Fruit fly (Drosophila melanogaster) whole organism, embryonic: ENCODE results near the gene BBIP1.

Experiments used
- Awh ChIP-seq: fragments of 200-800 bp; sonication (Bioruptor generic); IDR thresholded peaks from 2 replicates; pipeline ENCODE4, ENCODE4 v1.3.6; 2022; ENCODE audit warnings: missing biosample characterization, missing genetic modification characterization
- CG11093 ChIP-seq: fragments of 200-800 bp; sonication (Bioruptor generic); IDR thresholded peaks from 3 replicates; pipeline ENCODE4 v1.3.6; 2022; ENCODE audit warnings: missing biosample characterization, missing genetic modification characterization
- CG12659 ChIP-seq: fragments of 200-800 bp; sonication (Bioruptor generic); optimal IDR thresholded peaks from 3 replicates; lab custom pipeline; 2017; ENCODE audit warnings: mild to moderate bottlenecking, missing biosample characterization, missing genetic modification reagents, missing genetic modification characterization
- CG13424 ChIP-seq: fragments of 200-800 bp; sonication (Bioruptor generic); optimal IDR thresholded peaks from 2 replicates; lab custom pipeline; 2019; ENCODE audit warnings: missing biosample characterization, mild to moderate bottlenecking, missing genetic modification characterization, moderate library complexity
- CG15514 ChIP-seq: fragments of 200-800 bp; sonication (Bioruptor generic); optimal IDR thresholded peaks from 3 replicates; lab custom pipeline; 2017; ENCODE audit warnings: missing biosample characterization, missing genetic modification characterization, mild to moderate bottlenecking, moderate library complexity, missing genetic modification reagents
- CG1602 ChIP-seq: fragments of 200-800 bp; sonication (Bioruptor generic); optimal IDR thresholded peaks from 3 replicates; lab custom pipeline; 2016; ENCODE audit warnings: missing biosample characterization, missing genetic modification characterization
- CG17385 ChIP-seq: fragments of 200-800 bp; sonication (Bioruptor generic); optimal IDR thresholded peaks from 3 replicates; lab custom pipeline; 2018; ENCODE audit warnings: missing biosample characterization, mild to moderate bottlenecking, missing genetic modification characterization
- CG18619 ChIP-seq: fragments of 200-800 bp; sonication (Bioruptor generic); optimal IDR thresholded peaks from 3 replicates; lab custom pipeline; 2017; ENCODE audit warnings: missing biosample characterization, mild to moderate bottlenecking, missing genetic modification characterization
- CG2120 ChIP-seq: fragments of 200-800 bp; sonication (Bioruptor generic); optimal IDR thresholded peaks from 3 replicates; lab custom pipeline; 2016; ENCODE audit warnings: missing biosample characterization, missing genetic modification characterization
- CG30431 ChIP-seq: fragments of 200-800 bp; sonication (Bioruptor generic); optimal IDR thresholded peaks from 2 replicates; lab custom pipeline; 2017; ENCODE audit warnings: missing biosample characterization, missing genetic modification characterization
- CG3407 ChIP-seq: fragments of 200-800 bp; sonication (Bioruptor generic); optimal IDR thresholded peaks from 2 replicates; lab custom pipeline; 2018; ENCODE audit warnings: missing biosample characterization, mild to moderate bottlenecking, missing genetic modification characterization
- CG34376 ChIP-seq: fragments of 200-800 bp; sonication (Bioruptor generic); optimal IDR thresholded peaks from 2 replicates; lab custom pipeline; 2018; ENCODE audit warnings: missing biosample characterization, mild to moderate bottlenecking, missing genetic modification characterization
- CG34422 ChIP-seq: fragments of 200-800 bp; sonication (Bioruptor generic); IDR thresholded peaks from 3 replicates; pipeline ENCODE4 v1.3.6; 2022; ENCODE audit warnings: missing biosample characterization, missing genetic modification characterization
- CG6175 ChIP-seq: fragments of 200-800 bp; sonication (Bioruptor generic); IDR thresholded peaks from 3 replicates; pipeline ENCODE4 v1.3.6; 2022; ENCODE audit warnings: missing biosample characterization, missing genetic modification characterization
- CG8089 ChIP-seq: fragments of 200-800 bp; sonication (Bioruptor generic); optimal IDR thresholded peaks from 3 replicates; lab custom pipeline; 2016; ENCODE audit warnings: missing biosample characterization, missing genetic modification characterization
- CG8281 ChIP-seq: fragments of 200-800 bp; sonication (Bioruptor generic); optimal IDR thresholded peaks from 2 replicates; lab custom pipeline; 2018; ENCODE audit warnings: missing biosample characterization, mild to moderate bottlenecking, missing genetic modification characterization, moderate library complexity
- Dek ChIP-seq: fragments of 200-800 bp; sonication (Bioruptor generic); optimal IDR thresholded peaks from 3 replicates; lab custom pipeline; 2019; ENCODE audit warnings: missing biosample characterization, mild to moderate bottlenecking, missing genetic modification characterization, moderate library complexity
- HLH3B ChIP-seq: fragments of 200-800 bp; sonication (Bioruptor generic); IDR thresholded peaks from 2 replicates; pipeline ENCODE4 v1.3.6; 2022; ENCODE audit warnings: missing biosample characterization, missing genetic modification characterization
- Med ChIP-seq: fragments of 200-800 bp; sonication (Bioruptor generic); peaks from one replicate; lab custom pipeline; 2016; ENCODE audit warnings: missing biosample characterization, missing genetic modification characterization, mild to moderate bottlenecking, inconsistent platforms, moderate library complexity
- Mrtf ChIP-seq: fragments of 200-800 bp; sonication (Bioruptor generic); IDR thresholded peaks from 3 replicates; pipeline ENCODE4 v1.3.6; 2022; ENCODE audit warnings: missing biosample characterization, missing genetic modification characterization
- NC2α ChIP-seq: fragments of 200-800 bp; sonication (Bioruptor generic); optimal IDR thresholded peaks from 2 replicates; lab custom pipeline; 2016; ENCODE audit warnings: missing biosample characterization, missing genetic modification characterization
- Nf-YC ChIP-seq: fragments of 200-800 bp; optimal IDR thresholded peaks from 3 replicates; lab custom pipeline; 2019; ENCODE audit warnings: missing biosample characterization, mild to moderate bottlenecking, missing genetic modification characterization, moderate library complexity
- Pdp1 ChIP-seq, 2 experiments: fragments of 200-800 bp; sonication (Bioruptor generic); optimal IDR thresholded peaks; 3 replicates each; lab custom pipeline; 2016; ENCODE audit warnings: missing biosample characterization in 2 of 2, missing genetic modification characterization in 2 of 2, mild to moderate bottlenecking in 1 of 2, moderate library complexity in 1 of 2
- Ravus ChIP-seq: fragments of 200-800 bp; sonication (Bioruptor generic); IDR thresholded peaks from 2 replicates; pipeline ENCODE4 v1.3.6; 2022; ENCODE audit warnings: missing biosample characterization, missing genetic modification characterization
- Side ChIP-seq: fragments of 200-800 bp; sonication (Bioruptor generic); optimal IDR thresholded peaks from 2 replicates; lab custom pipeline; 2016; ENCODE audit warnings: missing biosample characterization, missing genetic modification characterization
- Sin3A ChIP-seq: fragments of >200 bp; optimal IDR thresholded peaks from 2 replicates; lab custom pipeline; 2018
- Six4 ChIP-seq: fragments of 200-800 bp; sonication (Bioruptor generic); optimal IDR thresholded peaks from 2 replicates; lab custom pipeline; 2016; ENCODE audit warnings: missing biosample characterization, missing genetic modification characterization
- Sry-β ChIP-seq: fragments of 200-800 bp; sonication (Bioruptor generic); optimal IDR thresholded peaks from 2 replicates; lab custom pipeline; 2018; ENCODE audit warnings: missing biosample characterization, mild to moderate bottlenecking, missing genetic modification characterization, moderate library complexity
- Taf1 ChIP-seq: fragments of 200-800 bp; sonication (Bioruptor generic); IDR thresholded peaks from 2 replicates; pipeline ENCODE4 v1.3.6; 2022; ENCODE audit warnings: missing biosample characterization, missing genetic modification characterization
- ase ChIP-seq: fragments of 200-800 bp; sonication (Bioruptor generic); IDR thresholded peaks from 3 replicates; pipeline ENCODE4 v1.3.6; 2022; ENCODE audit warnings: missing biosample characterization, missing genetic modification characterization
- ato ChIP-seq: fragments of 200-800 bp; sonication (Bioruptor generic); IDR thresholded peaks from 2 replicates; pipeline ENCODE4 v1.3.6; 2022; ENCODE audit warnings: missing biosample characterization, missing genetic modification characterization; ENCODE audit not compliant: partially characterized antibody
- chif ChIP-seq, 2 experiments: fragments of 200-800 bp; sonication (Bioruptor generic); optimal IDR thresholded peaks; 3 replicates each; lab custom pipeline; 2016; ENCODE audit warnings: missing biosample characterization in 2 of 2, missing genetic modification characterization in 2 of 2
- crp ChIP-seq, 2 experiments: fragments of 200-800 bp; sonication (Bioruptor generic); optimal IDR thresholded peaks; 2 replicates in 1 of 2; 3 replicates in 1 of 2; lab custom pipeline; 2017; ENCODE audit warnings: missing biosample characterization in 2 of 2, missing genetic modification characterization in 2 of 2, mild to moderate bottlenecking in 1 of 2, moderate library complexity in 1 of 2
- eve ChIP-seq, 2 experiments: fragments of >200 bp; optimal IDR thresholded peaks; 2 replicates each; lab custom pipeline; 2017; ENCODE audit warnings: missing biosample characterization in 2 of 2, missing genetic modification characterization in 2 of 2
- ewg ChIP-seq: fragments of 200-800 bp; sonication (Bioruptor generic); optimal IDR thresholded peaks from 3 replicates; lab custom pipeline; 2017; ENCODE audit warnings: mild to moderate bottlenecking, missing biosample characterization, missing genetic modification reagents, missing genetic modification characterization
- fd64A ChIP-seq: fragments of 200-800 bp; sonication (Bioruptor generic); optimal IDR thresholded peaks from 3 replicates; lab custom pipeline; 2018; ENCODE audit warnings: missing biosample characterization, mild to moderate bottlenecking, missing genetic modification characterization
- grau ChIP-seq: fragments of 200-800 bp; optimal IDR thresholded peaks from 3 replicates; lab custom pipeline; 2019; ENCODE audit warnings: missing biosample characterization, mild to moderate bottlenecking, missing genetic modification characterization, moderate library complexity
- hbn ChIP-seq: fragments of 200-800 bp; sonication (Bioruptor generic); IDR thresholded peaks from 2 replicates; pipeline ENCODE4 v1.3.6; 2022; ENCODE audit warnings: missing biosample characterization, missing genetic modification characterization; ENCODE audit not compliant: partially characterized antibody
- insv ChIP-seq, 2 experiments: fragments of 200-800 bp; sonication (Bioruptor generic); optimal IDR thresholded peaks; 3 replicates each; lab custom pipeline; 2016 to 2018; ENCODE audit warnings: missing biosample characterization in 2 of 2, missing genetic modification characterization in 2 of 2
- jigr1 ChIP-seq: fragments of 200-800 bp; sonication (Bioruptor generic); IDR thresholded peaks from 3 replicates; pipeline ENCODE4 v1.3.6; 2022; ENCODE audit warnings: missing biosample characterization, missing genetic modification characterization
- jumu ChIP-seq: fragments of 200-800 bp; sonication (Bioruptor generic); optimal IDR thresholded peaks from 3 replicates; lab custom pipeline; 2016; ENCODE audit warnings: missing biosample characterization, missing genetic modification characterization
- lbe ChIP-seq: fragments of 200-800 bp; sonication (Bioruptor generic); optimal IDR thresholded peaks from 2 replicates; lab custom pipeline; 2016; ENCODE audit warnings: missing biosample characterization, mild to moderate bottlenecking, missing genetic modification characterization
- lmd ChIP-seq: fragments of 200-800 bp; sonication (Bioruptor generic); IDR thresholded peaks from 2 replicates; pipeline ENCODE4 v1.3.6; 2022; ENCODE audit warnings: missing biosample characterization, missing genetic modification characterization
- sens ChIP-seq: fragments of 200-800 bp; sonication (Bioruptor generic); peaks from one replicate; lab custom pipeline; 2016; ENCODE audit warnings: missing biosample characterization, missing genetic modification characterization
- sim ChIP-seq: fragments of 200-800 bp; sonication (Bioruptor generic); IDR thresholded peaks from 2 replicates; pipeline ENCODE4 v1.3.6; 2022; ENCODE audit warnings: missing biosample characterization, missing genetic modification characterization
- so ChIP-seq: fragments of 200-800 bp; sonication (Bioruptor generic); IDR thresholded peaks from 3 replicates; pipeline ENCODE4 v1.3.6; 2022; ENCODE audit warnings: missing biosample characterization, missing genetic modification characterization
- tio ChIP-seq: fragments of 200-800 bp; sonication (Bioruptor generic); optimal IDR thresholded peaks from 2 replicates; lab custom pipeline; 2017; ENCODE audit warnings: missing biosample characterization, missing genetic modification characterization, inconsistent platforms
- wek ChIP-seq: fragments of 200-800 bp; sonication (Bioruptor generic); optimal IDR thresholded peaks from 3 replicates; lab custom pipeline; 2018; ENCODE audit warnings: missing biosample characterization, mild to moderate bottlenecking, missing genetic modification characterization, moderate library complexity
- z ChIP-seq: fragments of 200-800 bp; sonication (Bioruptor generic); IDR thresholded peaks from 3 replicates; pipeline ENCODE4 v1.3.6; 2022; ENCODE audit warnings: missing biosample characterization, missing genetic modification characterization
- zfh2 ChIP-seq: fragments of 200-800 bp; sonication (Bioruptor generic); optimal IDR thresholded peaks from 2 replicates; lab custom pipeline; 2016; ENCODE audit warnings: missing biosample characterization, missing genetic modification characterization

Gene BBIP1

dm6 chr3R:9418373-9419299 lies 14.5 kb downstream of the BBIP1 start (continued):
- TF ChIP-seq sim (GFP tag; lab: Robert Waterston, UW), result no peak
- TF ChIP-seq CG6175 (GFP tag; lab: Robert Waterston, UW), result no peak
- no peak for TF ChIP-seq ewg (GFP tag; lab: Kevin White, UChicago)
- TF ChIP-seq CG12659, result peak; percentile 13
- peak; percentile 85 for TF ChIP-seq CG17385 (GFP tag; lab: Kevin White, UChicago)
- peak; percentile 10 for TF ChIP-seq fd64A (GFP tag; lab: Kevin White, UChicago)
- no peak for TF ChIP-seq Taf1 (GFP tag; lab: Robert Waterston, UW)
- no peak for TF ChIP-seq tio (GFP tag; lab: Kevin White, UChicago)
- TF ChIP-seq CG8281 (tag; lab: Kevin White, UChicago), result no peak
- no peak for TF ChIP-seq CG13424
- peak; percentile 25 for TF ChIP-seq Side (GFP tag; lab: Kevin White, UChicago)
- no peak for TF ChIP-seq CG34422
- no peak for TF ChIP-seq ato
- TF ChIP-seq CG18619 (GFP tag; lab: Kevin White, UChicago), result no peak
- no peak for TF ChIP-seq HLH3B
- peak in 1 of 2 experiments; percentile 68 for TF ChIP-seq eve (GFP tag; optimal IDR thresholded peaks at IDR 0.05; lab: Kevin White, UChicago)
- TF ChIP-seq CG30431 (GFP tag; lab: Kevin White, UChicago), result no peak
- no peak for TF ChIP-seq ase
- peak; percentile 7 for TF ChIP-seq CG15514 (GFP tag; lab: Kevin White, UChicago)
- TF ChIP-seq CG8089 (GFP tag; lab: Kevin White, UChicago), result peak; percentile 2
- TF ChIP-seq NC2α (GFP tag; lab: Kevin White, UChicago), result no peak
- TF ChIP-seq z, result no peak
- TF ChIP-seq CG11093 (GFP tag; lab: Robert Waterston, UW), result no peak
- TF ChIP-seq grau (tag; lab: Kevin White, UChicago), result no peak
- no peak for TF ChIP-seq sens (GFP tag; lab: Kevin White, UChicago)
- TF ChIP-seq CG34376, result no peak
- TF ChIP-seq jigr1 (GFP tag; lab: Robert Waterston, UW), result no peak
- no peak for TF ChIP-seq lmd (GFP tag; lab: Robert Waterston, UW)
- peak; percentile 20 for TF ChIP-seq lbe
- TF ChIP-seq Pdp1 (GFP tag; optimal IDR thresholded peaks at IDR 0.05; lab: Kevin White, UChicago), result peak in 1 of 2 experiments; percentile 98
- TF ChIP-seq Med (GFP tag; lab: Kevin White, UChicago), result peak; percentile 51
- TF ChIP-seq Sin3A (lab: Kevin White, UChicago), result no peak
- no peak for TF ChIP-seq Sry-β (GFP tag; lab: Kevin White, UChicago)
- no peak for TF ChIP-seq Ravus (GFP tag; lab: Robert Waterston, UW)
- TF ChIP-seq wek (GFP tag; lab: Kevin White, UChicago), result no peak
- no peak for TF ChIP-seq zfh2 (GFP tag; lab: Kevin White, UChicago)
- TF ChIP-seq jumu, result no peak
- TF ChIP-seq hbn (GFP tag; lab: Robert Waterston, UW), result no peak
- no peak for TF ChIP-seq Dek (tag; lab: Kevin White, UChicago)
- TF ChIP-seq Nf-YC (tag; lab: Kevin White, UChicago), result peak; percentile 10
- no peak for TF ChIP-seq chif (GFP tag; optimal IDR thresholded peaks at IDR 0.05; lab: Kevin White, UChicago)
- no peak for TF ChIP-seq CG3407 (GFP tag; lab: Kevin White, UChicago)
- no peak for TF ChIP-seq Mrtf (GFP tag; lab: Robert Waterston, UW)
- TF ChIP-seq Six4 (GFP tag; lab: Kevin White, UChicago), result no peak
- no peak for TF ChIP-seq so
- TF ChIP-seq CG2120 (GFP tag; lab: Kevin White, UChicago), result no peak
- TF ChIP-seq Awh (GFP tag; lab: Robert Waterston, UW), result no peak
- TF ChIP-seq CG1602 (GFP tag; lab: Kevin White, UChicago), result no peak
- TF ChIP-seq crp (GFP tag; optimal IDR thresholded peaks at IDR 0.05; lab: Kevin White, UChicago), result no peak
- TF ChIP-seq insv (GFP tag; optimal IDR thresholded peaks at IDR 0.05; lab: Kevin White, UChicago), result peak; percentile 68 to 95
